Fruit fly (Drosophila melanogaster) S2 (cell line): Measurements from ENCODE around the gene Fpgs1.
A peak's percentile ranks its signal among the peaks of the same experiment; 100 is the strongest.

Experiments used
- CG8478 ChIP-seq: fragments of >200 bp; optimal IDR thresholded peaks from 2 replicates; lab custom pipeline; 2018
- CTCF ChIP-seq, 2 experiments: fragments of >200 bp; optimal IDR thresholded peaks; 2 replicates each; lab custom pipeline; 2018

Fpgs1 gene

DNA sequence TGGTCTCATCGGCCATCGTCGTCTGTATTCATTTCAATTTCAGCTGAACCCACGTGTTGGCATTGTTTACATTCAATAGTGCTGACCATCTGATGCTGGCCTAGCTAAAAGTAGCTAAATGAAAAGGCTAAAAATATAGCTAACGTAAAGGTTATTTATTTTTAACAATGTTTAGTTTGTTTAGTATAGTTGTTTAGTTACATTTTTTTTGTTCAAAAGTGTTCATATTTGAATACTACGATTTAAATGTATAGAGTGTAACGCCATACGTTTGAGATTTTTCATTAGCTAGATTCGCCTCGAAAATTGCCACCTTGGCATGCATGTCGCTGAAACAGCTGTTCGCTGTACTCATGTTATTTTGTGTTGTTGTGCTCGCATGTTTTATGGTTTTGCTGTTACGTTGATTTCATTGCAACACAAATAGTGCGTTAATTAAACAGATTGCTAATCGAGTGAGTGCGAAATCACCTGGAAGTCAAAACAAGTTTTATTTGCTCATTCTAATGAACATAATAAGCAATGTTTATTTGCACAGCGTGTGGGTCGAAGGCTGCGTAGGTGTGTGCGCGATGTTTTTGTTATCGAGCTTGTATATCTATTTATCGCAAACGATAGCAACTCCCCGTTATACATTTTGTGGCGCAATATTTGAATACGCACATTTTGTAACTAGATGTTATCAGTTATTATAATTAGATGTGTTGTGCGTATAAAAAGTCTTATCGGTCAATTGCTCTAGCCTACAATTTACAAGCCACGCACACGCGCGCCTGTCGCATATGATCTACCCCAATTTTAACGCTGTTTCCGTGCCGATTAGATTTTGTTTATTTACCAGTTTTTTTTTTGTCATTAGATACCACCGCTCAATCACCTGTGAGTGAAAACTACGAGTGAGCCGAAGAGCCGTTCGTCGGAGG lies at the start of gene Fpgs1, which contains the start of gene CG1463:
TSS of gene Fpgs1 (plus strand) at position 332 of the 923 bp plus-strand sequence.
TSS of gene CG1463 (minus strand) at position 132 of the 923 bp plus-strand sequence.
- TF ChIP-seq CTCF (optimal IDR thresholded peaks at IDR 0.05; lab: Kevin White, UChicago) = no peak
- no peak for TF ChIP-seq CG8478 (lab: Kevin White, UChicago)

DNA sequence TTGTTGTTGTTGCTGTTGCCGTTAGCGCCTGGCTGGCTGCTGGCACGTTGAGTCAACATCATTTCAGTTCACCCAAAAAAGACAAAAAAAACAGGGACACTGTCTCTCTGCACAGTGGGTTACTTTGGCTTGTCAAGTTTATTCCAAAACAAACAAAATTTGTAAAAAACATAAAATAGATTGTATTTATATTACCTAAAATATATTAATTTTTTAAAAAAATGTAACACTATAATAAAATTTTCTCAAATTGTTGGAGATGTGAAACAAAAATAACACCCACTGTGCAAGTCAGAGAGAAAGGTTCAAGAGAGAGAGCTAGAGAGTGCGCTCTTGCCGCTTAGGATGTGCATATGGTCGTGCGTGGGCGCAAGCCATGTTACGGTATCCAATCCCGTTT lies 44.0 kb upstream of the Fpgs1 start:
- TF ChIP-seq CG8478 (lab: Kevin White, UChicago) = no peak
- TF ChIP-seq CTCF (optimal IDR thresholded peaks at IDR 0.05; lab: Kevin White, UChicago) = no peak

DNA sequence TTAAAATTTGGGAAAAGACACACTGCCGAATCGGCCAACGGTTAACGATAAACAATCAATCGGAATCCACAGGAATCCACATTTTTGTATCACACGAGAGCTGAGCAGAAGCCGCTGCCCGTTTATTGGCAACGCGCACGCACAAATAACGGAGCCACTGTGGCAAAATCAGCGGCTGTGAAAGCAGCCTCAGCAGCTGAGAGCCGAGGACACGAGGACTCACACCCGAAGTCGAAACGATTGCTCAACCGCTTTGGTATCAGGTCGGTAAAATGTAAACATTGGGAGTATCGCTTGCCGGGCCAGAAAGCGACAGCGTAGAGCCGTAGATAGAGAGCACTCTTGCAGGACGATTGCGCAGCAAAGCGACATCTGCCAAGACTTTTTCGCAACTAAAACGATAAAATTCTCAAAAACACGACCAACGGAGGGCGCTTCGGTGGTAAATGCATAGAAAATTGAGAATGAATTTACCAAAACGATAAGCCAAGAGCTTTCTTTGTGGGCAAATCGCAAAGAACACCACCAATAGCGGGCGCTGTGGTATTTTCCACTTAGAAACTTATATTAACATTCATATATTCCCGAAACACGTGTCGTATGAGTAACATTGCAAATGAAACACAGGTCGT lies 43.3 kb upstream of the Fpgs1 start, which contains the start of gene hwt:
TSS of gene hwt (minus strand) at position 161 of the 632 bp plus-strand sequence.
- TF ChIP-seq CG8478 (lab: Kevin White, UChicago) = no peak
- TF ChIP-seq CTCF (optimal IDR thresholded peaks at IDR 0.05; lab: Kevin White, UChicago) = peak; percentile 11 to 39

DNA sequence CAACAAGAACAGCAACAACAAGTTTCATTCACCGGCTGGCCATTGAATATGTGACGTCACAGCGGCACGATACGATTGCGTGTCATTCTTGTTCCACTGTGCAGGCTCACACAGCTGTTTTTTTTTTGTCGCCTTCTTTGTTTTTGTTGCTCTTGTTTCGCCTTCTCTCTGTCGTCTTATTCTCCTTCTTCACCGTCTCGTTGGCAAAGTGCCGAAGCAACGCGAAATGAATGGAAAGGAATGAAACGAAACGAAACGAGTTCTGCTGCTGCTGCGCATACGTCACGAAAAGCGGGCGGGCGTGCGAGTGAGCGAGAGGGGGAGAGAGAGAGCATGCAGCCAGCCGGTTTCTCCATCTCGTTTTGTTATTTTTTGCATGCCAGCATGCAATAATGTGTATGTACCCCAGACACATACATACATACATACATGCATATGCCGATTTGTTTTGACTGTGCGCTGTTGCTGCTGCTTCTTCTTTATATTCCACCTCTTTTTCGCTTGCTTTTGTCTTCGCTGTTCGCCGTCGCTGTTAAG lies 36.9 kb upstream of the Fpgs1 start:
- TF ChIP-seq CTCF (optimal IDR thresholded peaks at IDR 0.05; lab: Kevin White, UChicago) = no peak
- TF ChIP-seq CG8478 (lab: Kevin White, UChicago) = no peak

DNA sequence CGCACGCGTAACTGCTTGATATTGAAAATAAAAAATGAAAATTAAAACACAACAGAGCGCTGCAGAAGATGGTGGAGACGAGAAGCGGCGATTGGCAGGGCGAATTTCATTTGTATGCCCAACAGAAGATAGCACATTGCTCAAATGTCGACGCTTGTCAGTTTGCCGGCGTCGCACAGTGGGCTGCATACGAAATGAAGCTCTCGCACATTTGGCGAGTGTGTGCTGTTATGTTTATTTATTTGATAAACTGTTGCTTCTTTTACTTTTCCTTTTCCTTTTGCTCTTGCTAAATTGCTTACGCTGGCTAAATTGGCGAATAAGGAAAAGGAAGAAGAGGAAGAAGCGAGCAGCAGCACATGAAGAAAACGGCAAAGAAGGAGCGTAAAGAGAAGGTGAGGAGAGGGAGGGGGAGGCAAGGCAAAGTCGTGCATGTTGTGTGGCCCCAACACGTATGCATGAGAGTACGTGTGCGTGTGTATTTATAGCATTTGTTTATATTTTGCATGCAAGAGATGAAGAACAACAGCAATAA lies 36.3 kb upstream of the Fpgs1 start:
- TF ChIP-seq CTCF (optimal IDR thresholded peaks at IDR 0.05; lab: Kevin White, UChicago) = no peak
- TF ChIP-seq CG8478 (lab: Kevin White, UChicago) = no peak

DNA sequence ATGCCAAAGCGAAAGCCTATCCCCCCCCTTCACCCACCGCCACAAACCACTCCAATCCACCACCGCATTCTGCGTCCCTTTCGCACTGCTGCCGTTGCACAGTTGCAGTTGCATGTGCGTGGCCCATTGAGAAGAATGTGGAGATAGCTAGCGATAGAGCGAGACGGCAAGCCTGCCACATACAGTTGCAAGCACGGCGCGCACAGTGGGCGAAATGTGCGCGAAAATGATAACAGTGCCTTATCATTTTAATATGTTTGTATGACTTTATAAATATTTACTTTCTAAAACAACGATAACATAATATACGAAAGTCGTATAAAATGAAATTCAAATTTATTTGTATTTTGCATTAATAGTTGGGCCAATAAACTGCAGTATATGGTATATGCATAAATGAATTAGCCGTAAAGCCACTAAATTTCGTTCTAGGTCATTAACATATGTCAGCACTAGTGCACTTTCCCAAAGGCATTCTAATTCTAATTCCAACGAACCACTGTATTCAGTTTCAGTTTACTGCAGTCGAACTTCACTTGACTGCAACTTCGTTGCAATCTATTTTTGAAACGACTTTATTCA lies 35.7 kb upstream of the Fpgs1 start:
- TF ChIP-seq CTCF (optimal IDR thresholded peaks at IDR 0.05; lab: Kevin White, UChicago) = no peak
- TF ChIP-seq CG8478 (lab: Kevin White, UChicago) = no peak

DNA sequence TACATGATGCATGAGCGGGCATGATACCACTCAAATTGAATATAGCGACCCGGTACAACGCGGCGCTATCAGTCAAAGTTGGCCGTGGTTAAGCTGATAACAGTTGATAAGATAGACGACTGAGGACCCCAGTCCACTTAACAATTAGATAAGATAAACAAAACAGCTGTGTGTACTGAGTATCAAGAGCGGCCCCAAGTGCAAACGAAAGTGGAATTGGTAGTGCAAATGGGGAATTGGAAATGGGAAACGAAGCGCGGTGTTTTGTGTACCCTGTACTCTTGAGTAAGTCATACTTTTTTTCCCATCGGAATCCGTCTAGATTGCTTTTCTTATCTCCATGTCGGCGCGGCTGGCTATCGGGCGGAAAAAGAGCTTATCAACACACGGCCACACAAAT lies 33.9 kb upstream of the Fpgs1 start:
- TF ChIP-seq CG8478 (lab: Kevin White, UChicago) (no peak), CTCF (optimal IDR thresholded peaks at IDR 0.05; lab: Kevin White, UChicago) (no peak)

DNA sequence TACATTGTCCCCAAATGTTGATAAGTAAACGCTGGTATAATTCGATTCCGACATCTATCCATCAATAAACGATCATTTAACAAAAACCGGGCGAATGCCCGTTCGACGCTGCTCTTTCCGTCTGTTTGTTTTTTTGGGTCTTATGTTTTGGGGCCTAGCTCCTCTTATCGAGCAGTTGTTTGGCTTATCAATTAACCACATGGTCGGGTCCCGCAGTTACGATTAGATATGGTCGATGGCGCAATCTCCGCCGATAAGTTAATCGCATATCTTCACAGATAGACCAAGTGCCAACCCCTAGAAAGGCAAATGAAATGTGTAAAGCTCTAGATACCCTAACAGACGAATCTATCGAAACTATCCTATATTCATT lies 33.4 kb upstream of the Fpgs1 start:
- no peak for TF ChIP-seq CTCF (optimal IDR thresholded peaks at IDR 0.05; lab: Kevin White, UChicago)
- TF ChIP-seq CG8478 (lab: Kevin White, UChicago) = no peak

DNA sequence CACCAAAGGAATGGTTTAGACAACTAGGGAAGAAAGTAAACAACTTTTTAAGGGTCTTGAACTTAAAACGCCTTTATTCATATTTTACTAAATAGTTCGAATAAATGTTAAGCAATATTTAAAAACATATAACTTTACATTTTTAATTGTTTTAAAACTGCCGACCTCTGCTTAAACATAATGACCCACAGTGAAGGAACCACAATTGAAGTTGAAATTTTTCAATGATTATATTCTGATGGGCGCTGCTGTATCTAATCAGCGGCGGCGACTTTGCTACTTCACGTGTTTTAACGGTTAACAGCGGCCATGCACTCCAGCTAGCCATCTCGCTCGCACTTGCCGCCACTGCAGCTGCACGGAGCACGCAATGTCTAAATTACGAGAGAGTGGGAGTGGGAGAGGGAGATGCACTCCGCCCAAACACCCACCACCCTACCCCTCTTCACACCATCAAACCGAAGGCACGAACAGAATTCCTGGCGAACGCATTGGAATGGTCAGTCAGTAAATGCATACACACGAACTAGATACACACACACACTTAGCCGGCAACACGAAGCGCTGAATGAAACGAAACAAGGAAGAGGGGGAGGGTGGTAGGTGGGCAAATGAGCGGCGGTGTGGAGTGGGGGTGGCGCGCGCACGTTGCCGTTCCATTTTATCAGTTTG lies 32.8 kb upstream of the Fpgs1 start:
- TF ChIP-seq CTCF (optimal IDR thresholded peaks at IDR 0.05; lab: Kevin White, UChicago) (no peak), CG8478 (lab: Kevin White, UChicago) (no peak)

DNA sequence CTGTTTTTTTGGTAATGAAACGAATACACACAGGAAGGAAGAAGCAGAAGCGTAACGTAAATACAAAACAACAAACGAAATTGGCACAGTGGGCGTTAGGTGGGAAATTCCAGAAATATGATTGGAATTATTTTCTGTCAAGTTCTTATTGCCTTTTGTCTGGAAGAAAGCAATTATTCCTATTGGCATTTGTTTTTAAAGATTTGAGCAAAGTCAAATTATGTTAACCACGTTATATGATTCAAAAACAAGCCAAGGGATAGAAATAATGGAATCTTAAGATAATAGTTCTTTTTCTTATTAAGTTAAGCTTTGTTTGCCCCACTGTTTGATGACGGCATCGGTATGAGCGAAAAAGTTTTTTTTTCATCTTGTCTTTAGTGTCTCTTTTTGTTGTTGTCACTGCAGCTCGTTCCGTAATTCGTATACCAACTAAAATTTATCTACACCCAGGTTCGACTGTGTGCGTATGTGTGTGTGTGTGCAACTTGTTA lies 32.1 kb upstream of the Fpgs1 start:
- no peak for TF ChIP-seq CG8478 (lab: Kevin White, UChicago)
- no peak for TF ChIP-seq CTCF (optimal IDR thresholded peaks at IDR 0.05; lab: Kevin White, UChicago)

DNA sequence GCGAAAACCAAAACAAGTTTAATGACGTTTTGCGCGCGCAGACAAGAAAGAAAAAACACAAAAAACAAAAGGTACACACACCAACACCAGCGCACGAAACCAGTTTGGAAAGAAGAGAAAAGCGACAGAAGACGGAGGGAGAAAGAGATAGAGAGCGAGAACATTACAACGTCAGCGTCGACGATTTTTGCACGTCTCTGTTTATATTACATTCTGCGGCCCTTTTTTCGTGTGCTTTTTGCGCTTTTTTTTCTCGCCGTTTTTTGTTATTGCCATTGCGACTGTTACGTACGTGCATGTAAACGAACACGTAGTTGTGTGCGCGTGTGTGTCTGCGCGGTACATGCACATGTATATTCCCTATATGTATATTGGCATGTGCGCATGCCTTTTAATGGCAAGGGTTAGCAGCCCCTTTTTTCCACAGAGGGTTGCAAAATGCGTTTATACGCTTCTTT lies 31.6 kb upstream of the Fpgs1 start:
- TF ChIP-seq CTCF (optimal IDR thresholded peaks at IDR 0.05; lab: Kevin White, UChicago) (no peak), CG8478 (lab: Kevin White, UChicago) (no peak)

DNA sequence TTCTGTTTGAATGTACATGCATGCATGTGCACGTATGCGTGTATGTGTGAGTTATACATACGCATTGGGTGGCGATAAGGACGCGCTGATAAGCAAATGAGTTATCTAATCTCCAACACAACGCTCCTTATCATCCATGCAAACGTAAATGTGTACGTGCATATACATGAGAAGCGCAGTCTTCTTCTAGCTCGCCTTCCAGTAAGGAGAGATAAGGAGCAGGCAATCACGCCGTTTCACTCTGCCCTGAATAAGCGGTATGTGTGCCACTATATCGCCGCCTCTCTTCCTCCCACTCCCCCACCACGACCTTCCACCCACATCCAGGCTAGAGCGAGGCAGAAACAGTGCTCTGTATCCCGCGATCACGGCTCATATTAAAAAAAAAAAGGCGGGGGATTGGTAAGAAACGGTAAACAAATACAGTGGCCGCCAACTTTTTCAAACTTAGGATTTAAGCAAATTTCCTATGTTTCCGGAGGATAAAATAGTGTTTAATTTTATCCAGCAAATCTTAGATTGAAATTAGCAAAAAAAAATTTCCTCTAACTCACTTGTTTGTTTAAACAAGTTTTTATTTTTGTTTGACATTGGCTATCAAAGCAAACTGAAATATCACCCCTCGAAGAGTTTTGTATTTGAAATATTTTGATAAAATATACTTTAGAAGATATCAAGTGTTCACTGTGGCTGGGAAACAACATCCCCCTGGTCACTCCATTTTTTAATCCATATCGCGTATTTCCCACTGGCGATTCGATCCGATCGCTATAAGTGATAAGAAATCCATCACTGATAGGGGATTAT lies 31.0 kb upstream of the Fpgs1 start:
- no peak for TF ChIP-seq CTCF (optimal IDR thresholded peaks at IDR 0.05; lab: Kevin White, UChicago)
- no peak for TF ChIP-seq CG8478 (lab: Kevin White, UChicago)

DNA sequence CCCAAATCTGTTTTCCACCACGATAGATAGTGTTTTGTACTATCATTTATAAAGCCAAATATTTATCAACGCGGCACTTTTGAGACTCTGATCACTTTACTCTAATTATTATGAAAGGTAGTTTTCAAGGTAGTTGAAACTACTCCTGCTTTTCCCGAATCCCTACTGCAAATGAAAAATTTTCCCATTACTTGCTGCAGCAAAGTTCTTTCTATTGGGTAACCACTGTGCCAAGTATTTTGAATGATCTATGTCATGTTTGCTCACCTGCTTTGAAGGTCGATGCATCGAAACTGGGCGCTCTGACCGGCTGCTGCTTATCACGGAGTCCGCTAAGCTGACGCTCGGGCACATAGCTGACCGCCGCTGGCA lies 30.4 kb upstream of the Fpgs1 start:
- TF ChIP-seq CG8478 (lab: Kevin White, UChicago) (no peak), CTCF (optimal IDR thresholded peaks at IDR 0.05; lab: Kevin White, UChicago) (no peak)
